Worm (Caenorhabditis elegans) whole organism, young adult: ENCODE data around the gene fbxa-113.
A peak's percentile ranks its signal among the peaks of the same experiment; 100 is the strongest.

Experiments
- B0035.1 ChIP-seq: sonication (generic microtip); optimal IDR thresholded peaks from 2 replicates; lab custom pipeline; 2016; ENCODE audit warnings: missing genetic modification characterization, mild to moderate bottlenecking, missing compliant biosample characterization, missing genotype, missing genetic modification reagents
- B0336.3 ChIP-seq: fragments of 200-800 bp; sonication (Bioruptor generic); IDR thresholded peaks from 2 replicates; pipeline ENCODE4 v1.3.6; 2022; ENCODE audit warnings: missing genetic modification characterization, missing compliant biosample characterization
- F10E7.11 ChIP-seq: sonication (generic microtip); optimal IDR thresholded peaks from 2 replicates; lab custom pipeline; 2017; ENCODE audit warnings: mild to moderate bottlenecking, missing genetic modification characterization, moderate library complexity, missing compliant biosample characterization
- K12H6.12 ChIP-seq: fragments of 200-800 bp; sonication (Bioruptor generic); optimal IDR thresholded peaks from 2 replicates; lab custom pipeline; 2018; ENCODE audit warnings: mild to moderate bottlenecking, missing genetic modification characterization, missing compliant biosample characterization
- Y53G8AR.9 ChIP-seq: fragments of 200-800 bp; sonication (Bioruptor generic); conservative IDR thresholded peaks from 2 replicates; pipeline ENCODE4 v1.3.6; 2022; ENCODE audit warnings: missing genetic modification reagents, missing genetic modification characterization, missing compliant biosample characterization
- Y56A3A.18 ChIP-seq: fragments of 200-800 bp; sonication (Bioruptor generic); IDR thresholded peaks from 2 replicates; pipeline ENCODE4 v1.3.6; 2022; ENCODE audit warnings: missing genetic modification reagents, missing genetic modification characterization, missing compliant biosample characterization
- Y67H2A.10 ChIP-seq: fragments of 200-800 bp; sonication (Bioruptor generic); conservative IDR thresholded peaks from 2 replicates; pipeline ENCODE4 v1.3.6; 2022; ENCODE audit warnings: missing genetic modification reagents, missing genetic modification characterization, missing compliant biosample characterization
- akir-1 ChIP-seq: fragments of 200-800 bp; sonication (Bioruptor generic); optimal IDR thresholded peaks from 2 replicates; lab custom pipeline; 2018; ENCODE audit warnings: mild to moderate bottlenecking, missing genetic modification characterization, moderate library complexity, missing compliant biosample characterization
- atf-7 ChIP-seq: sonication (generic microtip); optimal IDR thresholded peaks from 2 replicates; lab custom pipeline; 2017; ENCODE audit warnings: mild to moderate bottlenecking, missing genetic modification characterization, missing compliant biosample characterization
- athp-1 ChIP-seq: sonication (generic microtip); optimal IDR thresholded peaks from 2 replicates; lab custom pipeline; 2017; ENCODE audit warnings: mild to moderate bottlenecking, missing genetic modification characterization, missing compliant biosample characterization
- cebp-2 ChIP-seq: fragments of 200-800 bp; sonication (Bioruptor generic); IDR thresholded peaks from 2 replicates; pipeline ENCODE4 v1.3.6; 2022; ENCODE audit warnings: missing genetic modification characterization, missing compliant biosample characterization
- dpff-1 ChIP-seq: sonication (generic microtip); optimal IDR thresholded peaks from 2 replicates; lab custom pipeline; 2017; ENCODE audit warnings: mild to moderate bottlenecking, missing genetic modification characterization, missing compliant biosample characterization
- efl-1 ChIP-seq: fragments of 150-350 bp; optimal IDR thresholded peaks from 2 replicates; lab custom pipeline; 2014; ENCODE audit warnings: missing biosample characterization, missing genetic modification reagents, missing genetic modification characterization
- egl-18 ChIP-seq: fragments of 200-800 bp; sonication (Bioruptor generic); IDR thresholded peaks from 2 replicates; pipeline ENCODE4 v1.3.6; 2022; ENCODE audit warnings: missing genetic modification reagents, missing genetic modification characterization, missing compliant biosample characterization
- egrh-3 ChIP-seq: fragments of 200-800 bp; sonication (Bioruptor generic); IDR thresholded peaks from 2 replicates; pipeline ENCODE4 v1.3.6; 2022; ENCODE audit warnings: missing genetic modification reagents, missing genetic modification characterization, missing compliant biosample characterization
- ets-4 ChIP-seq: fragments of 200-800 bp; sonication (Bioruptor generic); optimal IDR thresholded peaks from 2 replicates; lab custom pipeline; 2018; ENCODE audit warnings: mild to moderate bottlenecking, missing genetic modification characterization, missing compliant biosample characterization
- fkh-3 ChIP-seq: sonication (generic microtip); optimal IDR thresholded peaks from 2 replicates; lab custom pipeline; 2016; ENCODE audit warnings: mild to moderate bottlenecking, missing genetic modification characterization, missing compliant biosample characterization
- gei-17 ChIP-seq: fragments of 200-800 bp; sonication (Bioruptor generic); optimal IDR thresholded peaks from 2 replicates; lab custom pipeline; 2018; ENCODE audit warnings: mild to moderate bottlenecking, missing genetic modification characterization, missing compliant biosample characterization
- him-1 ChIP-seq: sonication (generic microtip); optimal IDR thresholded peaks from 2 replicates; lab custom pipeline; 2016; ENCODE audit warnings: missing genotype, missing genetic modification reagents, missing genetic modification characterization, missing compliant biosample characterization
- hlh-26 ChIP-seq: fragments of 200-800 bp; sonication (Bioruptor generic); conservative IDR thresholded peaks from 2 replicates; pipeline ENCODE4 v1.3.6; 2022; ENCODE audit warnings: missing genetic modification reagents, missing genetic modification characterization, missing compliant biosample characterization
- hmg-1.2 ChIP-seq: fragments of 200-800 bp; sonication (Bioruptor generic); IDR thresholded peaks from 2 replicates; pipeline ENCODE4 v1.3.6; 2022; ENCODE audit warnings: missing genetic modification reagents, missing genetic modification characterization, missing compliant biosample characterization
- hsf-1 ChIP-seq: fragments of 200-800 bp; sonication (Bioruptor generic); IDR thresholded peaks from 2 replicates; pipeline ENCODE4 v1.3.6; 2022; ENCODE audit warnings: missing genetic modification reagents, missing genetic modification characterization, missing compliant biosample characterization
- madf-10 ChIP-seq: sonication (generic microtip); optimal IDR thresholded peaks from 2 replicates; lab custom pipeline; 2016; ENCODE audit warnings: mild to moderate bottlenecking, missing genetic modification characterization, missing compliant biosample characterization
- madf-6 ChIP-seq: fragments of 200-800 bp; sonication (Bioruptor generic); IDR thresholded peaks from 2 replicates; pipeline ENCODE4 v1.3.6; 2022; ENCODE audit warnings: missing genetic modification reagents, missing genetic modification characterization, missing compliant biosample characterization
- mcd-1 ChIP-seq: fragments of 200-800 bp; sonication (Bioruptor generic); IDR thresholded peaks from 2 replicates; pipeline ENCODE4 v1.3.6; 2022; ENCODE audit warnings: missing genetic modification reagents, missing genetic modification characterization, missing compliant biosample characterization
- mxl-1 ChIP-seq: sonication (generic microtip); optimal IDR thresholded peaks from 2 replicates; lab custom pipeline; 2016; ENCODE audit warnings: missing genetic modification characterization, missing compliant biosample characterization
- nfyb-1 ChIP-seq: fragments of 200-800 bp; sonication (Bioruptor generic); IDR thresholded peaks from 2 replicates; pipeline ENCODE4 v1.3.6; 2022; ENCODE audit warnings: missing genetic modification reagents, missing genetic modification characterization, missing compliant biosample characterization
- nhr-27 ChIP-seq: fragments of 200-800 bp; sonication (Bioruptor generic); optimal IDR thresholded peaks from 2 replicates; lab custom pipeline; 2018; ENCODE audit warnings: mild to moderate bottlenecking, missing genetic modification characterization, moderate library complexity, missing compliant biosample characterization
- nhr-90 ChIP-seq: sonication (generic microtip); optimal IDR thresholded peaks from 2 replicates; lab custom pipeline; 2016; ENCODE audit warnings: missing genotype, mild to moderate bottlenecking, missing genetic modification characterization, missing compliant biosample characterization
- pha-4 ChIP-seq: fragments of 150-350 bp; sonication (generic microtip); optimal IDR thresholded peaks from 2 replicates; lab custom pipeline; 2014; ENCODE audit warnings: missing biosample characterization, missing genetic modification reagents, missing genetic modification characterization
- rec-8 ChIP-seq, 2 experiments: sonication (generic microtip); optimal IDR thresholded peaks; 2 replicates each; lab custom pipeline; 2016; ENCODE audit warnings: mild to moderate bottlenecking in 2 of 2, missing genetic modification characterization in 2 of 2, missing genetic modification reagents in 2 of 2, missing genotype in 2 of 2, missing biosample characterization in 1 of 2, missing compliant biosample characterization in 1 of 2, moderate library complexity in 1 of 2
- repo-1 ChIP-seq: sonication (generic microtip); optimal IDR thresholded peaks from 2 replicates; lab custom pipeline; 2017; ENCODE audit warnings: mild to moderate bottlenecking, missing genetic modification characterization, missing compliant biosample characterization
- rpc-1 ChIP-seq, 2 experiments: fragments of 150-350 bp in 1 of 2; sonication (generic microtip) in 1 of 2; optimal IDR thresholded peaks; 2 replicates each; lab custom pipeline; 2014 to 2018; ENCODE audit warnings: missing biosample characterization in 1 of 2, missing genetic modification characterization in 1 of 2, missing genetic modification reagents in 1 of 2, missing genotype in 1 of 2
- snpc-3.4 ChIP-seq: sonication (generic microtip); optimal IDR thresholded peaks from 2 replicates; lab custom pipeline; 2017; ENCODE audit warnings: missing genetic modification characterization, mild to moderate bottlenecking, missing compliant biosample characterization, antibody characterized with exemption, moderate library complexity, missing genotype, missing genetic modification reagents
- snpc-4 ChIP-seq, 5 experiments: fragments of 150-350 bp in 1 of 5; sonication (generic microtip) in 4 of 5; optimal IDR thresholded peaks; 2 replicates each; lab custom pipeline; 2014 to 2018; ENCODE audit warnings: missing genetic modification characterization in 5 of 5, missing biosample characterization in 3 of 5, antibody characterized with exemption in 2 of 5, mild to moderate bottlenecking in 2 of 5, missing compliant biosample characterization in 2 of 5, missing genotype in 2 of 5, moderate library complexity in 2 of 5, missing genetic modification reagents in 1 of 5
- tlf-1 ChIP-seq: fragments of 200-800 bp; sonication (Bioruptor generic); optimal IDR thresholded peaks from 2 replicates; lab custom pipeline; 2018; ENCODE audit warnings: mild to moderate bottlenecking, missing genetic modification characterization, missing compliant biosample characterization
- unc-130 ChIP-seq: sonication (generic microtip); optimal IDR thresholded peaks from 2 replicates; lab custom pipeline; 2016; ENCODE audit warnings: missing genetic modification reagents, missing genetic modification characterization, missing compliant biosample characterization
- ztf-18 ChIP-seq: sonication (generic microtip); optimal IDR thresholded peaks from 2 replicates; lab custom pipeline; 2016; ENCODE audit warnings: missing genotype, mild to moderate bottlenecking, missing genetic modification characterization, missing compliant biosample characterization
- ztf-25 ChIP-seq: fragments of 200-800 bp; sonication (Bioruptor generic); IDR thresholded peaks from 2 replicates; pipeline ENCODE4 v1.3.6; 2022; ENCODE audit warnings: missing genetic modification reagents, missing genetic modification characterization, missing compliant biosample characterization
- ztf-26 ChIP-seq: sonication (generic microtip); optimal IDR thresholded peaks from 2 replicates; lab custom pipeline; 2017; ENCODE audit warnings: missing genetic modification characterization, missing compliant biosample characterization
- ztf-6 ChIP-seq: fragments of 200-800 bp; sonication (Bioruptor generic); IDR thresholded peaks from 2 replicates; pipeline ENCODE4 v1.3.6; 2022; ENCODE audit warnings: missing genetic modification reagents, missing genetic modification characterization, missing compliant biosample characterization

fbxa-113 gene

ce11 chrV:20203085-20203484 lies at the start of gene fbxa-113:
fbxa-113 (plus strand) TSS chrV:20203385.
- TF ChIP-seq him-1 (tag; lab: Kevin White, UChicago), result peak; percentile 39
- no peak for TF ChIP-seq mxl-1 (tag; lab: Kevin White, UChicago)

DNA sequence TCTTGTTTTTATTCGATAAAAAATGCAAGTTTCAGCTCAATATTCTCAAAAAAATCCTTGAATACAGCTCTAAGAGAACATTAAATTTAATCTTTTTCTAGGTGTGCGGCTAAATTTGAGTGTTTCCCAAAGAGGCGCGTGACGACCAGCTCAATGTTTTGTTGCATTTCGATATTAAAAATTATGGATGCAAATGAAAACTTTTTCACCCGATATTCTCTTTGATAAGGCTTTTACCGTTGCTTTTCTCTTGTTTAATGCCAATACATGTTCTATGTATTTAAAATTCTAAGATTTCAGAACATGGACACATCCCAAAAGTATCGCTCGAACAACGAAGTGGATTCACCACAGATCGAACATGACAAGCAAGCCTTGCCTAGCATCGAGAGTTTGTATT lies 45.0 kb upstream of the fbxa-113 start, which contains the start of gene F19B2.6:
F19B2.6 (plus strand) TSS at position 301 of the 400 bp plus-strand sequence.
- TF ChIP-seq egrh-3, result no peak
- no peak for TF ChIP-seq mcd-1
- no peak for TF ChIP-seq akir-1
- TF ChIP-seq hlh-26 (GFP tag; lab: Robert Waterston, UW), result no peak
- no peak for TF ChIP-seq snpc-3.4 (tag; lab: Kevin White, UChicago)
- no peak for TF ChIP-seq madf-10 (tag; lab: Kevin White, UChicago)
- no peak for TF ChIP-seq dpff-1 (tag; lab: Kevin White, UChicago)
- no peak for TF ChIP-seq hsf-1 (GFP tag; lab: Robert Waterston, UW)
- TF ChIP-seq Y67H2A.10 (GFP tag; lab: Robert Waterston, UW), result no peak
- TF ChIP-seq B0035.1 (tag; lab: Kevin White, UChicago), result no peak
- no peak for TF ChIP-seq ztf-6 (GFP tag; lab: Robert Waterston, UW)
- TF ChIP-seq rpc-1 (optimal IDR thresholded peaks at IDR 0.05; lab: Kevin White, UChicago), result no peak
- TF ChIP-seq rpc-1 (tag; optimal IDR thresholded peaks at IDR 0.05; lab: Kevin White, UChicago), result no peak
- TF ChIP-seq, all 124 proteins: peak for 0

DNA sequence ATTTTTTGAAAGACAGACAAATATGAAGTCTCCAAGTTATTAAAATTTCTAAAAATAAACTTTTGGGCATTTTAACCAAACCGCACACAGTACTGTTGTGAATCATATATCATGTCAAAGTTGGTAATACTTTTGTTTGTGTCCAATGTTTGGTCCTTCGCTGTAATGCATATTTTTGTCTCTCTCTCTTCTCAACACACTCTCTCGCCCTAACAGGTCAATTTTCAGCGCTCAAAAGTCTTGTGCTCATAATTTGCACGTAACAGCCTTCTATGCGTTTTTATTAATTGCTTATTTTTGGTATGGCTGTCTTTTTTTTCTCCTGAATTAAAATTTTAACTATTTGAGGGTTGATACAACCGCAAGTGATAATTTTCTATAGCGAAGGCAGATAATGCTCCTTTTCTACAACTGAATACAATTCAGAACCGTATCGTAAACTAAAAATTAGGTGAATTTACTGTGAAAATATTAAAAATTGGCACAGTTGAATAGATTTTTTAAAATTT lies 41.4 kb upstream of the fbxa-113 start:
- TF ChIP-seq athp-1 (tag; lab: Kevin White, UChicago) (no peak), Y53G8AR.9 (GFP tag; lab: Robert Waterston, UW) (0 out of 2 replicates have a peak, but pooled peaks have one; percentile 82), repo-1 (tag; lab: Kevin White, UChicago) (peak; percentile 64), cebp-2 (no peak), madf-6 (GFP tag; lab: Robert Waterston, UW) (peak; percentile 4; the same call in 1 of the 2 replicates), fkh-3 (tag; lab: Kevin White, UChicago) (peak; percentile 14), efl-1 (GFP tag; lab: Kevin White, UChicago) (no peak), B0336.3 (peak; percentile 74), ztf-25 (GFP tag; lab: Robert Waterston, UW) (no peak), tlf-1 (GFP tag; lab: Kevin White, UChicago) (peak; percentile 37), egl-18 (0 out of 2 replicates have a peak, but pooled peaks have one; percentile 61), nhr-27 (no peak), F10E7.11 (tag; lab: Kevin White, UChicago) (no peak), rec-8 (tag; optimal IDR thresholded peaks at IDR 0.05; lab: Kevin White, UChicago) (no peak), gei-17 (GFP tag; lab: Kevin White, UChicago) (peak; percentile 10), nfyb-1 (GFP tag; lab: Robert Waterston, UW) (0 out of 2 replicates have a peak, but pooled peaks have one; percentile 22), ztf-18 (tag; lab: Kevin White, UChicago) (no peak)

ce11 chrV:20162290-20163104 lies 40.7 kb upstream of the fbxa-113 start:
- TF ChIP-seq tlf-1 (GFP tag; lab: Kevin White, UChicago), result peak; percentile 26
- no peak for TF ChIP-seq K12H6.12 (tag; lab: Kevin White, UChicago)
- TF ChIP-seq unc-130 (GFP tag; lab: Kevin White, UChicago), result no peak
- no peak for TF ChIP-seq F10E7.11 (tag; lab: Kevin White, UChicago)
- peak; percentile 46 for TF ChIP-seq pha-4 (tag; lab: Kevin White, UChicago)
- TF ChIP-seq egl-18, result no peak
- peak; percentile 44 for TF ChIP-seq madf-10 (tag; lab: Kevin White, UChicago)
- peak; percentile 6 for TF ChIP-seq Y56A3A.18 (GFP tag; lab: Robert Waterston, UW)
- TF ChIP-seq ets-4 (GFP tag; lab: Kevin White, UChicago), result peak; percentile 7
- TF ChIP-seq ztf-26, result no peak
- no peak for TF ChIP-seq hmg-1.2 (GFP tag; lab: Robert Waterston, UW)
- TF ChIP-seq snpc-4 (GFP tag; optimal IDR thresholded peaks at IDR 0.05; lab: Kevin White, UChicago), result no peak
- TF ChIP-seq snpc-4 (tag; optimal IDR thresholded peaks at IDR 0.05; lab: Kevin White, UChicago), result peak in 1 of 4 experiments; percentile 34
- TF ChIP-seq atf-7 (tag; lab: Kevin White, UChicago), result peak; percentile 32
- TF ChIP-seq B0336.3, result peak; percentile 68
- peak; percentile 72 for TF ChIP-seq nhr-90 (tag; lab: Kevin White, UChicago)
- peak; percentile 81 for TF ChIP-seq Y53G8AR.9 (GFP tag; lab: Robert Waterston, UW)
